Worm (Caenorhabditis elegans): ENCODE measurements around the gene hmt-1.

DNA sequence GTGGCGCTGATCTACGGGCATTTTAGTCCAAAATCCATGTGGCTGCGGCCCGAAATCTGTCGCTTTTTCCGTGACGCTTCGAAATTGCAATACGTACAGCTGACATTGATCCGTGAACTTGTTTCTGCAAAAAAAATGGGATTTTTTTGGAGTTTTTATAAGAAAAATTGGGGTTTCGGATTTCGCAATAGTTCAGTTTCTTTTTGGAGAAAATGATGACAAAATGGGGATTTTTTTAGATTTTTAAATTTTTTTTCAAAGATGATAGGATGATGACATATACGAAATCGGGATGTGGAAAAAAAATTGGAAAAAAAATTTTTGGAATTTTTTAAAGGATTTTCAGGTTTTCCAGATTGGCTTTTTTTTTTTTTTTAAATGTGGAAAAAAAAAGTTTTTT, 1.5 kb upstream of the hmt-1 start:
- no peak for TF ChIP-seq ama-1 (optimal IDR thresholded peaks at IDR 0.05)
- TF ChIP-seq lin-38 (GFP tag; IDR thresholded peaks at IDR 0.05): no peak
- TF ChIP-seq lin-13 (GFP tag; optimal IDR thresholded peaks at IDR 0.05): no peak
- TF ChIP-seq unc-39 (tag; optimal IDR thresholded peaks at IDR 0.05): no peak
- no peak for TF ChIP-seq Y48G9A.11 (GFP tag; IDR thresholded peaks at IDR 0.05)
- TF ChIP-seq lin-39 (tag; optimal IDR thresholded peaks at IDR 0.05): no peak
- TF ChIP-seq lim-7 (GFP tag; IDR thresholded peaks at IDR 0.05): no peak
- TF ChIP-seq unc-130 (GFP tag; optimal IDR thresholded peaks at IDR 0.05): no peak
- TF ChIP-seq lin-15B (tag; optimal IDR thresholded peaks at IDR 0.05): no peak
- no peak for TF ChIP-seq ZK546.5 (tag; optimal IDR thresholded peaks at IDR 0.05)
- TF ChIP-seq pha-4 (GFP tag; IDR thresholded peaks at IDR 0.05): no peak
- no peak for TF ChIP-seq pha-4 (tag; optimal IDR thresholded peaks at IDR 0.05)
- no peak for TF ChIP-seq R02D3.7 (tag; optimal IDR thresholded peaks at IDR 0.05)
- no peak for TF ChIP-seq aly-2 (tag; optimal IDR thresholded peaks at IDR 0.05)
- no peak for TF ChIP-seq daf-8 (GFP tag; IDR thresholded peaks at IDR 0.05)

Data from whole organism, L4 larva.